Worm (Caenorhabditis elegans): Measurements from ENCODE around the gene F40A3.3.

F40A3.3 gene

DNA sequence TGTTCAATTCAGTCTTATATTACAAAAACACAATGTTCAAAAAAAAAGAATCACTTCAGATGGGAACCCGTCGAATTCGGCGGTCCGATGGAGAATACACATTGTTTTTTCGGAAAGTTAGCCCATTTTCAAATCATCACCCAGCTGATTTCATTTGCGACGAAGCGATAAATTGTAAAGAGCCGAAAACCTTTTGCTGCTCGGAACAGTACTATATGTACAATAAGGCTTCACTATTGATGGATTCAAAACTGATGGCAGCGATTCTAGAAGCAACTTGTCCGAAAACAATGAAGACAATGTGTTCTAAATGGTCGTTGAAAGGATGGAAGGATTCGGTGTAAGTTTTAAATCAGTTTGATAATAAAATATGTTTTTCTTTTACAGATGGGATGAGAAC is 19.3 kb upstream of the F40A3.3 start, which contains the start of gene C37C3.1:
C37C3.1 (plus strand) TSS at position 33 of the 400 bp plus-strand sequence.
- TF ChIP-seq W03F9.2 (tag; optimal IDR thresholded peaks at IDR 0.05) (no peak), him-1 (tag; optimal IDR thresholded peaks at IDR 0.05) (no peak), dao-5 (tag; optimal IDR thresholded peaks at IDR 0.05) (no peak)

ce11 chrV:7861792-7862191 is 15.5 kb upstream of the F40A3.3 start, which contains the start of gene C37C3.17:
C37C3.17 (minus strand) TSS chrV:7861892.
- TF ChIP-seq W03F9.2 (tag; optimal IDR thresholded peaks at IDR 0.05) (no peak), him-1 (tag; optimal IDR thresholded peaks at IDR 0.05) (no peak), dao-5 (tag; optimal IDR thresholded peaks at IDR 0.05) (no peak)

DNA sequence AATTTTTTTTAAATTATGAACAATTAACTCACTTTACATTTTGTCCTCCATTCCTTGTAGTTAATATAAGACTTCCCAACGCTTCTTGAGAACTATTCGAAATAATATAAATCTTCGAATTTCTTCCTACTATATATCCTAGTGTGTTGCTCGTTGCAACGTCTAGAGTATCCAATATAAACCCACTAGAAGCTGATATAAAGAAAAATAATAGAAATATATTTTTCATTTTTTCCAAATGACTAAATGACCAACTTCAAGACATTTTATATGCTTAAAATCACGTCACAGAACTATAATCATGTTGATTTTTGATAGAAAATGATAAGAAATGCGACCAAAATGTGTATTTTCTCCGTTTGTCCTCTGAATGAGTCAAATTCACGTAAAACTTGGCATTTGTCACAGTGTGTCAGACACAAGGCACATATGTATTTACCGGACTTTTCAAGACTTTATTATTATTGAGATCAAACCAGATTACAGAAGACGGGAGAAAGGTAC is 14.2 kb upstream of the F40A3.3 start, which contains the start of gene C37C3.10:
C37C3.10 (minus strand) TSS at position 51 of the 504 bp plus-strand sequence.
- TF ChIP-seq W03F9.2 (tag; optimal IDR thresholded peaks at IDR 0.05) (no peak), him-1 (tag; optimal IDR thresholded peaks at IDR 0.05) (no peak), dao-5 (tag; optimal IDR thresholded peaks at IDR 0.05) (no peak)

DNA sequence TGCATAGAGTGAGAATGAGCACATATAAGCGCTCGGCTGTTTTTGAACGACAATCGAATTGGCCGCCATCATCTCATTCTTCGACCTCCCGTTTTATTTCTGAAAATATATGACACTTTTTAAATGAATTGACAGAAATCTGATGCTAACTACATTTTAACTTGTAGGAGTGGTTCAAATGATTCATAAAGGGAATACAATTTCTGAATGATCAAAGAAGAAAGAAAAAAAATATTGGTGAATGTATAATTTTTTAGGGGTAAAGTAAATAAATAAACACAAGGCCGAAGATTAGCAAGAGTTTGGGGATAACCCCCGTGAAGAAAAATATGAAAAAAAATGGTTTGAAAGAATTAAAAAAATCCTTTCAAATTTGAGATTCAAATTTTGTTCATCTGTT is 12.6 kb upstream of the F40A3.3 start, which contains the start of gene C37C3.11:
C37C3.11 (minus strand) TSS at position 101 of the 400 bp plus-strand sequence.
- TF ChIP-seq him-1 (tag; optimal IDR thresholded peaks at IDR 0.05) (no peak), dao-5 (tag; optimal IDR thresholded peaks at IDR 0.05) (no peak), W03F9.2 (tag; optimal IDR thresholded peaks at IDR 0.05) (no peak)

DNA sequence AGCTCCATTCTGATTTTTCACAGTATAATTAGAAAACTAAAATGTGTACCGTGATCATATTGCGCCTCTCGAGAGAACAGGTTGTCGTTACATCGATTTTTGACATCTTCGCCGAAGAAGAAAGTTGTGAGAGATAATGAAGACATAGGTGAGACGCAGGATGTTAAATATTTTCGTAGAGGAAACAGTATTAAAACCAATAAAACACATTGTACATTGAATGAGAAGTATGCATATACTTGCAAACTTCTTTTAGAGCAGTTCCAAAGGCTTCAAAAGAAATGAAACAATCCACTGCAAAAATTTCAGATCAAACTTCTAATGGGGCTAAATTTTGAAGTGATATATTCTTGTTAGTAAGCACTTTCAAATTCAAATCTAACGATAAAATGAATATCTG is 6.5 kb upstream of the F40A3.3 start, which contains the start of gene nipi-4:
nipi-4 (minus strand) TSS at position 101 of the 400 bp plus-strand sequence.
- TF ChIP-seq W03F9.2 (tag; optimal IDR thresholded peaks at IDR 0.05) (no peak), dao-5 (tag; optimal IDR thresholded peaks at IDR 0.05) (no peak), him-1 (tag; optimal IDR thresholded peaks at IDR 0.05) (no peak)

DNA sequence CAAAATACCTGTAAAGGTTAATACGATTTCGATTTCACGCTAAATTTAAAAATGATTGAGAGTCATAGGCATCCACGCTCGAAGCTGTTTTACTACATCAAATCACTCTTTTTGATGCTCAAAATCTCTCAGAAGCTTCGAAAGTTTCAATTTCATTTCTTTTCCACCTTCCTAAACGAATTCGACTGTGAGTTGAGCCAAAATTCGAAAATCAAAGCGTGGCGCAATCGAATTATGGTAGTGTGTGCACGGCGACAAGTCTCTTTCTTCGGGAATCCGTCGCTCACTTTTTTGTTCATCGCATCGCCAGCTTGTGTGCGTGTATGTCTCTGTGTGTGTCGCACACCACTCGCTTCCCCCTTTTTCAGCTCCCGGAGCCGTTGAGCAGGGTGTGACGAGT is 4.3 kb upstream of the F40A3.3 start:
- TF ChIP-seq him-1 (tag; optimal IDR thresholded peaks at IDR 0.05) (no peak), W03F9.2 (tag; optimal IDR thresholded peaks at IDR 0.05) (no peak), dao-5 (tag; optimal IDR thresholded peaks at IDR 0.05) (no peak)

DNA sequence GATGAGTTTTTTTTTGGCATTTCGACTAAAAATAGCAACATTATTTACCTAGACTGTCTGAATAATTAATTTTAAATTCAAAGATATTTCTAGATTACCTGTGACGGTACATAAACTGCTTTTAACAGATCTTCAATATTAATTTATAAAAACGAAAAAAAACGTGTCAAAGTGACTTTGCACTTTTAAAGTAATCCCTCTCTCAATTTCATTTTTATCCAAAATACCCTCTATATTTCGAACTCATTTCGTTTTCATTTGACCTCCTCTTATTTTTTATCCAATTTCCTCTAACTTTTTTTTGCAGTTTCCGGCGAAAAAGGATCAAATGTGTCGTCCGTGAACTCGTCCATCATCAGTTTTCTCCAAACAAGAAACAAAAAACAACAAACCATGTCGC is 1.8 kb upstream of the F40A3.3 start, which contains the start of gene F40A3.4:
F40A3.4 (plus strand) TSS at position 301 of the 400 bp plus-strand sequence.
- no peak for TF ChIP-seq dao-5 (tag; optimal IDR thresholded peaks at IDR 0.05)
- no peak for TF ChIP-seq W03F9.2 (tag; optimal IDR thresholded peaks at IDR 0.05)
- TF ChIP-seq him-1 (tag; optimal IDR thresholded peaks at IDR 0.05) = no peak

- TF ChIP-seq him-1 (tag; optimal IDR thresholded peaks at IDR 0.05) = no peak
- no peak for TF ChIP-seq W03F9.2 (tag; optimal IDR thresholded peaks at IDR 0.05)
- no peak for TF ChIP-seq dao-5 (tag; optimal IDR thresholded peaks at IDR 0.05)
These were observed 1.2 kb downstream of the F40A3.3 start, which contains the start of gene F40A3.2 for ce11 chrV:7878411-7878964. F40A3.2 (plus strand) TSS chrV:7878914.

DNA sequence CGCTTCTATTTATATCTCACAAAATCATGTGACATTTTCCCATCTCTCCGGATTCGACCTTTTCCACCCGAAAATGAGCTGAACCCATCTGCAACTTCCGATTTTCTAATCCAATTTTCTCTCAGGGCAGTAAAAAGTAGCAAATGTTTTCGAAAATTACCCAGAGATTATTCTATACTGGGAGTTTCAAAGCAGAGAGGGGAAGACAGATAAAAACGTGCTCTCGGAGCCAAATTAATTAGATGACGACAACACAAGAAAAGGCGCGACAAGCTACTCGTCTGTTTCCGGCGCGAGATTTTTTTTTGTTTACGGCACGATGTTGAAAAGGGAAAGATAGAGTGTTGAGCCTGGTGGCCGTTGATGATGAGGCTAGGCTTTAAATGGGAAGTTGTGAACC is 7.2 kb downstream of the F40A3.3 start:
- TF ChIP-seq him-1 (tag; optimal IDR thresholded peaks at IDR 0.05) = no peak
- TF ChIP-seq W03F9.2 (tag; optimal IDR thresholded peaks at IDR 0.05) = no peak

DNA sequence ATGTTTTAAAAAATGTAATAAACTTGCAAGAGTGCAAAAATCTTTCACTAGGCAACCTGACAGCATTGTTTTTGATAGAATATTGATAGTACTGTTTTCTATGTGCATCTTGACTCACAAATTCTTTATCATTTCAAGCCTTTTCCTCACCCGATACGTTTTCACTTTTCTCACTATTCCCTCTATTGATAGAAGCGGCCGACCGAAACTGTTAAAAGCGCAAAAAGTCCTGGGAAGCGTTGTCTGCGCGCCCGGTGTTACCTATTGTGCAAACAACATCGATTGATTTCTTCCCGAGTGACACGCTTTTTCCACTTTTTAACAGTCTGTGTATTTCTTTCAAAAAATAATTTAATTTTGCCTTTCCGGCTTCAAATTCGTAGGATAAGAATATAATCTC is 10.8 kb downstream of the F40A3.3 start:
- no peak for TF ChIP-seq W03F9.2 (tag; optimal IDR thresholded peaks at IDR 0.05)
- TF ChIP-seq him-1 (tag; optimal IDR thresholded peaks at IDR 0.05) = no peak
- TF ChIP-seq dao-5 (tag; optimal IDR thresholded peaks at IDR 0.05) = no peak

DNA sequence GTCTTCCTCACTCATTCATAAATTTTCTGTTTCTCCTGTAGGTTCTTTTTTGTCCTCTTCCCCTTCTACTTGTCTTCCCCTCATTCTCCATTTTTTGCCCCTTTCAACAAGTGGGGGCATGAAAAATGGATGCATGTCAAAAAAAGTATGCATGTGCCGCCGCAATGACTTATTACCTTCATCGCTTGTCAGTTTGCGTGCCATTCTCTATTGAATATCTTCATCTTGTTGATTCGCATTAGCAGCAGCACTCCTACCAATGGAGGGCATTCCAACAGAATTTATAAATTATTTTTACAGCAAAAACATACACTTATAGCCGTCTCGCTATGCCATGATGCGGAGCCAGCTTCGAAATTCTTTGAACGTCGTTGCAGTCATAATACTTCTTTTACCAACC is 14.0 kb downstream of the F40A3.3 start, which contains the start of gene F40A3.1:
F40A3.1 (plus strand) TSS at position 301 of the 400 bp plus-strand sequence.
- no peak for TF ChIP-seq W03F9.2 (tag; optimal IDR thresholded peaks at IDR 0.05)
- TF ChIP-seq him-1 (tag; optimal IDR thresholded peaks at IDR 0.05) = no peak
- TF ChIP-seq dao-5 (tag; optimal IDR thresholded peaks at IDR 0.05) = no peak

ce11 chrV:7893812-7894381 is 16.7 kb downstream of the F40A3.3 start, which contains the start of gene F40A3.6:
F40A3.6 (minus strand) TSS chrV:7893862.
- TF ChIP-seq W03F9.2 (tag; optimal IDR thresholded peaks at IDR 0.05) = no peak
- no peak for TF ChIP-seq him-1 (tag; optimal IDR thresholded peaks at IDR 0.05)
- TF ChIP-seq dao-5 (tag; optimal IDR thresholded peaks at IDR 0.05) = no peak

ce11 chrV:7899761-7900160 is 22.5 kb downstream of the F40A3.3 start, which contains the start of gene F40A3.7:
F40A3.7 (minus strand) TSS chrV:7899861.
- TF ChIP-seq dao-5 (tag; optimal IDR thresholded peaks at IDR 0.05) (no peak), W03F9.2 (tag; optimal IDR thresholded peaks at IDR 0.05) (no peak), him-1 (tag; optimal IDR thresholded peaks at IDR 0.05) (no peak)

ce11 chrV:7901222-7901621 is 24.0 kb downstream of the F40A3.3 start:
- no peak for TF ChIP-seq him-1 (tag; optimal IDR thresholded peaks at IDR 0.05)
- TF ChIP-seq W03F9.2 (tag; optimal IDR thresholded peaks at IDR 0.05) = no peak
- no peak for TF ChIP-seq dao-5 (tag; optimal IDR thresholded peaks at IDR 0.05)
